Worm (Caenorhabditis elegans): ENCODE results near the gene srh-193.
"Not testable (repeated sequence)": the region's sequence is repeated elsewhere in the genome, so short reads cannot be mapped to it uniquely, and the experiment has no call there.

DNA sequence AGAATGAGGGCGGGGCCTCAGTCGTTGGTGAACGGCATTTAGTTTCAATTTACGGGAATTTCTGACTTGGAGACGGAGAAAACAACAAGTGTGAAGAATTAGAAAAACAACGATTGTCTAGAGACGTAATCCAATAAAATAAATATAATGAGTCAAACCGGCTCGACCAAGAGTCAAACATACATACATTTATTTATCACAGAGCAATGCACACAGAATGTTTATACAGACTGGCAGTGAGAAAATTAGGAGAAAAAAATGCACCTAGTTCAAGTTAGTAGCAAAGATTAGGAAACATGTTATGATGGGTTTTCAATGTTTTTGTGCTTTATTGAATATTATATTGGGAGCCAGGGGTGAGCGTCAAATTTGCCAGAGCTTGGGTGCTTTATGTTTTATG lies 11.3 kb downstream of the srh-193 start, which contains the start of gene srt-20:
- not testable (repeated sequence) for TF ChIP-seq tlf-1 (GFP tag; optimal IDR thresholded peaks at IDR 0.05); ama-1 (optimal IDR thresholded peaks at IDR 0.05); ama-1 (GFP tag; optimal IDR thresholded peaks at IDR 0.05); ceh-58 (GFP tag; IDR thresholded peaks at IDR 0.05); Y56A3A.18 (GFP tag; IDR thresholded peaks at IDR 0.05); T26A5.8 (tag; optimal IDR thresholded peaks at IDR 0.05); Y79H2A.3 (GFP tag; conservative IDR thresholded peaks at IDR 0.05); akir-1 (GFP tag; optimal IDR thresholded peaks at IDR 0.05); tbp1 (GFP tag; optimal IDR thresholded peaks at IDR 0.05); ztf-25 (GFP tag; IDR thresholded peaks at IDR 0.05); ceh-79 (tag; optimal IDR thresholded peaks at IDR 0.05); F52B5.7 (tag; optimal IDR thresholded peaks at IDR 0.05); rpc-1 (optimal IDR thresholded peaks at IDR 0.05); rpc-1 (tag; optimal IDR thresholded peaks at IDR 0.05); repo-1 (tag; optimal IDR thresholded peaks at IDR 0.05); F49E8.2 (tag; optimal IDR thresholded peaks at IDR 0.05; ENCODE audit: insufficient read depth)
